Worm (Caenorhabditis elegans) whole organism, young adult: Measurements from ENCODE around the gene Y48A6B.7.

Source experiments
- aptf-3 ChIP-seq: fragments of 200-800 bp; sonication (Bioruptor generic); IDR thresholded peaks from 2 replicates; pipeline ENCODE4 v1.3.6; 2022; ENCODE audit warnings: missing genetic modification characterization, missing compliant biosample characterization
- chd-7 ChIP-seq: sonication (generic microtip); optimal IDR thresholded peaks from 2 replicates; lab custom pipeline; 2016; ENCODE audit warnings: mild to moderate bottlenecking, missing genetic modification characterization, moderate library complexity, missing compliant biosample characterization
- ekl-4 ChIP-seq: fragments of 200-800 bp; sonication (Bioruptor generic); IDR thresholded peaks from 2 replicates; pipeline ENCODE4 v1.3.6; 2022; ENCODE audit warnings: missing genetic modification reagents, missing genetic modification characterization, missing compliant biosample characterization
- hmg-20 ChIP-seq: fragments of 200-800 bp; sonication (Bioruptor generic); IDR thresholded peaks from 2 replicates; pipeline ENCODE4 v1.3.6; 2022; ENCODE audit warnings: missing genetic modification reagents, missing genetic modification characterization, missing compliant biosample characterization
- madf-3 ChIP-seq: fragments of 200-800 bp; sonication (Bioruptor generic); IDR thresholded peaks from 2 replicates; pipeline ENCODE4 v1.3.6; 2022; ENCODE audit warnings: missing genetic modification reagents, missing genetic modification characterization, missing compliant biosample characterization
- nhr-90 ChIP-seq: sonication (generic microtip); optimal IDR thresholded peaks from 2 replicates; lab custom pipeline; 2016; ENCODE audit warnings: missing genotype, mild to moderate bottlenecking, missing genetic modification characterization, missing compliant biosample characterization
- zim-3 ChIP-seq: sonication (generic microtip); optimal IDR thresholded peaks from 2 replicates; lab custom pipeline; 2017; ENCODE audit warnings: mild to moderate bottlenecking, missing genetic modification characterization, moderate library complexity, missing compliant biosample characterization

ce11 chrIII:11036640-11037039, 10.3 kb upstream of the Y48A6B.7 start, which contains the start of gene spat-2:
- TF ChIP-seq chd-7, result no peak
- TF ChIP-seq madf-3 (GFP tag; lab: Robert Waterston, UW), result no peak
- TF ChIP-seq aptf-3 (GFP tag; lab: Robert Waterston, UW), result no peak
- no peak for TF ChIP-seq zim-3
- TF ChIP-seq ekl-4 (GFP tag; lab: Robert Waterston, UW), result no peak
- TF ChIP-seq nhr-90 (tag; lab: Kevin White, UChicago), result no peak
- no peak for TF ChIP-seq hmg-20
